Worm (Caenorhabditis elegans): ENCODE measurements around the gene B0334.4.

B0334.4 gene

ce11 chrII:11464427-11464944, 31.0 kb upstream of the B0334.4 start, which contains the start of the genes aars-1 and rga-1 (continued):
- TF ChIP-seq dox-1 (GFP tag; IDR thresholded peaks at IDR 0.05): peak; percentile 86
- TF ChIP-seq lsy-27 (tag; optimal IDR thresholded peaks at IDR 0.05; ENCODE audit: borderline replicate concordance, insufficient read depth): no peak
- no peak for TF ChIP-seq ceh-79 (tag; optimal IDR thresholded peaks at IDR 0.05)
- TF ChIP-seq T07F8.4 (tag; optimal IDR thresholded peaks at IDR 0.05): no peak
- TF ChIP-seq nfya-1 (tag; optimal IDR thresholded peaks at IDR 0.05; ENCODE audit: borderline replicate concordance, insufficient read depth): no peak
- TF ChIP-seq let-526 (GFP tag; IDR thresholded peaks at IDR 0.05): no peak
- TF ChIP-seq lin-26 (GFP tag; IDR thresholded peaks at IDR 0.05): 0 out of 2 replicates have a peak, but pooled peaks have one; percentile 36
- TF ChIP-seq ekl-4 (GFP tag; IDR thresholded peaks at IDR 0.05): no peak
- no peak for TF ChIP-seq T26A5.8 (tag; optimal IDR thresholded peaks at IDR 0.05)
- TF ChIP-seq nhr-120 (GFP tag; IDR thresholded peaks at IDR 0.05): no peak
- TF ChIP-seq tbx-9 (tag; optimal IDR thresholded peaks at IDR 0.05; ENCODE audit: borderline replicate concordance): no peak
- TF ChIP-seq lsl-1 (GFP tag; optimal IDR thresholded peaks at IDR 0.05): no peak
- TF ChIP-seq Y56A3A.18 (GFP tag; IDR thresholded peaks at IDR 0.05): no peak
- TF ChIP-seq mel-28 (tag; optimal IDR thresholded peaks at IDR 0.05; ENCODE audit: borderline replicate concordance): no peak
- TF ChIP-seq pbrm-1 (GFP tag; IDR thresholded peaks at IDR 0.05): 0 out of 2 replicates have a peak, but pooled peaks have one; percentile 33
- no peak for TF ChIP-seq ztf-6 (GFP tag; IDR thresholded peaks at IDR 0.05)
- peak; percentile 2 for TF ChIP-seq lin-54 (GFP tag; optimal IDR thresholded peaks at IDR 0.05)
- no peak for TF ChIP-seq ztf-28 (GFP tag; IDR thresholded peaks at IDR 0.05)
- TF ChIP-seq ceh-100 (GFP tag; IDR thresholded peaks at IDR 0.05): no peak
- TF ChIP-seq hmg-20 (GFP tag; IDR thresholded peaks at IDR 0.05): no peak
- TF ChIP-seq hmg-1.2 (GFP tag; IDR thresholded peaks at IDR 0.05): peak; percentile 66; the same call in 1 of the 2 replicates
- peak; percentile 4 for TF ChIP-seq K12H6.12 (tag; optimal IDR thresholded peaks at IDR 0.05)
- no peak for TF ChIP-seq F57A8.1 (GFP tag; optimal IDR thresholded peaks at IDR 0.05)
- TF ChIP-seq lin-40 (tag; optimal IDR thresholded peaks at IDR 0.05): peak; percentile 34
- TF ChIP-seq cebp-1 (GFP tag; IDR thresholded peaks at IDR 0.05): no peak
- peak; percentile 59 for TF ChIP-seq cebp-1 (tag; optimal IDR thresholded peaks at IDR 0.05)
- TF ChIP-seq attf-5 (GFP tag; optimal IDR thresholded peaks at IDR 0.05): peak; percentile 80
- no peak for TF ChIP-seq attf-3 (GFP tag; conservative IDR thresholded peaks at IDR 0.05)
- no peak for TF ChIP-seq F22D6.2 (tag; optimal IDR thresholded peaks at IDR 0.05)
- no peak for TF ChIP-seq K11D2.4 (GFP tag; IDR thresholded peaks at IDR 0.05)
- TF ChIP-seq somi-1 (GFP tag; optimal IDR thresholded peaks at IDR 0.05): no peak
- no peak for TF ChIP-seq B0019.2 (GFP tag; conservative IDR thresholded peaks at IDR 0.05)
- no peak for TF ChIP-seq tlf-1 (GFP tag; optimal IDR thresholded peaks at IDR 0.05)
- no peak for TF ChIP-seq madf-6 (GFP tag; IDR thresholded peaks at IDR 0.05)
- no peak for TF ChIP-seq madf-8 (GFP tag; conservative IDR thresholded peaks at IDR 0.05)
- no peak for TF ChIP-seq egl-44 (GFP tag; IDR thresholded peaks at IDR 0.05)
- TF ChIP-seq ccch-3 (GFP tag; optimal IDR thresholded peaks at IDR 0.05): no peak
- TF ChIP-seq ztf-25 (GFP tag; IDR thresholded peaks at IDR 0.05): no peak
- no peak for TF ChIP-seq nhr-90 (tag; optimal IDR thresholded peaks at IDR 0.05)
- TF ChIP-seq zfh-2 (GFP tag; conservative IDR thresholded peaks at IDR 0.05): peak; percentile 86
- TF ChIP-seq nhr-27 (tag; optimal IDR thresholded peaks at IDR 0.05): no peak
- TF ChIP-seq die-1 (tag; optimal IDR thresholded peaks at IDR 0.05): no peak
- TF ChIP-seq ceh-27 (GFP tag; optimal IDR thresholded peaks at IDR 0.05): no peak
